Worm (Caenorhabditis elegans) whole organism, L2 larva: ENCODE data around the gene mul-1.

Experiments used
- R02D3.7 ChIP-seq: fragments of 150-350 bp; optimal IDR thresholded peaks from 2 replicates; lab custom pipeline; 2014; ENCODE audit warnings: missing biosample characterization, missing genetic modification characterization
- aly-2 ChIP-seq: fragments of 150-350 bp; optimal IDR thresholded peaks from 2 replicates; lab custom pipeline; 2014; ENCODE audit warnings: missing biosample characterization, missing genetic modification characterization
- dmd-4 ChIP-seq: sonication (generic microtip); optimal IDR thresholded peaks from 2 replicates; lab custom pipeline; 2017; ENCODE audit warnings: missing biosample characterization, missing genetic modification characterization
- nhr-77 ChIP-seq: fragments of 150-350 bp; optimal IDR thresholded peaks from 2 replicates; lab custom pipeline; 2014; ENCODE audit warnings: missing biosample characterization, missing genetic modification characterization
- peb-1 ChIP-seq: fragments of 150-350 bp; optimal IDR thresholded peaks from 2 replicates; lab custom pipeline; 2014; ENCODE audit warnings: missing biosample characterization, missing genetic modification characterization
- ztf-1 ChIP-seq: fragments of 200-800 bp; sonication (Bioruptor generic); conservative IDR thresholded peaks from 2 replicates; pipeline ENCODE4 v1.3.6; 2022; ENCODE audit warnings: missing genetic modification characterization, missing compliant biosample characterization
- ztf-11 ChIP-seq: sonication (generic microtip); optimal IDR thresholded peaks from 2 replicates; lab custom pipeline; 2017; ENCODE audit warnings: missing biosample characterization, missing genetic modification characterization

DNA sequence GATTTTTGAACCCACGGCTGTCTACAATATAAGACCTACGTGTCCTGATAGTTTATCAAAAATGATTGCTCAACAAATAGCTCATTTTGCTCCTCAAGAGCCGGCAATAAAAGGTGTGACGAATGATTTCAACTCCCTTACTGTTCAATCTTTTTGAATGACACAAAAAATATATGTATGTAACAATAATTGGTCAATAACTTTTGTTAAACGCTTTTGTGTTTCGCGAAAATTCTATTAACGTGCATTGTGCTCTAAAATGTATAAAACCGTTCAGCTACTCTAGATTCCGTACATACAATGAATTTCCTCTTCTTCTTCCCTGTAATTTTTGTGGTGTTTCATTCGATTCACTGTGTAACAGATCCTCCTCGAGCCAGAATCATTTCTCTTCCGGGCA lies 43.5 kb downstream of the mul-1 start, which contains the start of gene C35B1.4:
- TF ChIP-seq aly-2 (tag; lab: Kevin White, UChicago) (no peak), peb-1 (tag; lab: Kevin White, UChicago) (no peak), R02D3.7 (tag; lab: Kevin White, UChicago) (no peak), ztf-11 (tag; lab: Kevin White, UChicago) (no peak), ztf-1 (GFP tag; lab: Robert Waterston, UW) (no peak), nhr-77 (tag; lab: Kevin White, UChicago) (no peak), dmd-4 (no peak)
